Fruit fly (Drosophila melanogaster) whole organism, wandering third instar larva: ENCODE results near the gene PH4alphaNE1.

Experiments used
- Abd-B ChIP-seq: fragments of >200 bp; optimal IDR thresholded peaks from 2 replicates; lab custom pipeline; 2017; ENCODE audit warnings: missing biosample characterization, missing genetic modification characterization
- CG32264 ChIP-seq: fragments of 200-800 bp; sonication (Bioruptor generic); optimal IDR thresholded peaks from 2 replicates; lab custom pipeline; 2016; ENCODE audit warnings: missing biosample characterization, missing genetic modification characterization
- Hr78 ChIP-seq: fragments of >200 bp; optimal IDR thresholded peaks from 2 replicates; lab custom pipeline; 2017; ENCODE audit warnings: missing biosample characterization, missing genetic modification characterization
- N ChIP-seq: fragments of >200 bp; optimal IDR thresholded peaks from 2 replicates; lab custom pipeline; 2018; ENCODE audit warnings: missing biosample characterization, missing external identifiers, missing genetic modification characterization
- Sp1 ChIP-seq: fragments of 200-800 bp; sonication (Bioruptor generic); optimal IDR thresholded peaks from 3 replicates; lab custom pipeline; 2019; ENCODE audit warnings: missing biosample characterization, mild to moderate bottlenecking, missing genetic modification characterization, moderate library complexity
- dsf ChIP-seq: sonication (Bioruptor generic); optimal IDR thresholded peaks from 2 replicates; lab custom pipeline; 2016; ENCODE audit warnings: missing biosample characterization, missing genetic modification characterization, borderline replicate concordance
- ey ChIP-seq: fragments of 200-800 bp; sonication (Bioruptor generic); optimal IDR thresholded peaks from 2 replicates; lab custom pipeline; 2016; ENCODE audit warnings: missing biosample characterization, missing genetic modification characterization
- lola ChIP-seq: fragments of >200 bp; optimal IDR thresholded peaks from 2 replicates; lab custom pipeline; 2017; ENCODE audit warnings: missing biosample characterization, missing genetic modification characterization
- pan ChIP-seq: fragments of >200 bp; optimal IDR thresholded peaks from 2 replicates; lab custom pipeline; 2017
- rgr ChIP-seq: fragments of 200-800 bp; sonication (Bioruptor generic); optimal IDR thresholded peaks from 3 replicates; lab custom pipeline; 2016; ENCODE audit warnings: missing biosample characterization, mild to moderate bottlenecking, missing genetic modification characterization
- sv ChIP-seq: fragments of 200-800 bp; sonication (Bioruptor generic); optimal IDR thresholded peaks from 3 replicates; lab custom pipeline; 2016; ENCODE audit warnings: missing biosample characterization, missing genetic modification characterization
- usp ChIP-seq: fragments of >200 bp; optimal IDR thresholded peaks from 2 replicates; lab custom pipeline; 2017; ENCODE audit warnings: missing biosample characterization, missing genetic modification characterization
- woc ChIP-seq: sonication (Bioruptor generic); optimal IDR thresholded peaks from 2 replicates; lab custom pipeline; 2016; ENCODE audit warnings: missing biosample characterization, mild to moderate bottlenecking, missing genetic modification characterization

DNA sequence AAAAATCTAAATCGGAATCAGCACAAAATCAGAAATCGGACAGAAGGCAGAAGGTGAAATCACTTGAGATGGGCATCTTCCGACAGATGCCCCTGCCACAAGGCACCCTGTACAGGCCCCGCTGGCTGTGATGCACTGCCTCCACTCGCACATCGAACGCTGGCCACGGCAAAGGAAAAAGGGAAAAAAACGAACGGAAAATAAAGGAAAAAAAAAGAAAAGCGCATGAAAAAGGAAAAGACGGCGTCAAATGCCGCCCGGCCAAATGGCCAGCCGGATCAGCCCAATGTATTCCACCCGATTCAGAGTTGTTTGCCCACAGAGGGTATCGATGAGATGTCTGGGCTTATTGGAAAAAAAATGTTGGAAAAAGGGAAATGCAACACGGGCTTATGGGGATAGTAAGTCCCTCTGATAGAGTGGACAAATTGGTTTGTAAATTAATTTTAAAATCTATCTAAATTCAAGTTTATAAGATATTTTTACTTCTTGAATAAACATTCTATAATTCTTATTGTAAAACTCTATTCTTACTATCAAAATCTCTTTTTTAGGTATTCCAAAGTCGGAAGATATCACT is 31.1 kb upstream of the PH4alphaNE1 start:
- TF ChIP-seq Abd-B (GFP tag; lab: Kevin White, UChicago), result no peak
- no peak for TF ChIP-seq pan (lab: Kevin White, UChicago)
- no peak for TF ChIP-seq dsf (GFP tag; lab: Kevin White, UChicago)
- TF ChIP-seq Hr78 (GFP tag; lab: Kevin White, UChicago), result no peak
- no peak for TF ChIP-seq CG32264
- no peak for TF ChIP-seq ey
- TF ChIP-seq rgr (GFP tag; lab: Kevin White, UChicago), result no peak
- TF ChIP-seq Sp1 (GFP tag; lab: Kevin White, UChicago), result no peak
- no peak for TF ChIP-seq lola (GFP tag; lab: Kevin White, UChicago)
- no peak for TF ChIP-seq N (GFP tag; lab: Kevin White, UChicago)
- TF ChIP-seq sv, result no peak
- TF ChIP-seq usp, result no peak
- TF ChIP-seq woc (GFP tag; lab: Kevin White, UChicago), result no peak
